Worm (Caenorhabditis elegans) whole organism, L4 larva: Measurements from ENCODE around the gene pepm-1.

Experiments used
- T20F7.1 ChIP-seq: fragments of 200-800 bp; sonication (Bioruptor generic); optimal IDR thresholded peaks from 2 replicates; lab custom pipeline; 2018; ENCODE audit warnings: mild to moderate bottlenecking, missing genetic modification characterization, missing compliant biosample characterization
- ZK546.5 ChIP-seq, 2 experiments: sonication (generic microtip); optimal IDR thresholded peaks; 2 replicates each; lab custom pipeline; 2017; ENCODE audit warnings: missing biosample characterization in 2 of 2, missing genetic modification characterization in 2 of 2
- ama-1 ChIP-seq: fragments of 150-350 bp; optimal IDR thresholded peaks from 2 replicates; lab custom pipeline; 2014; ENCODE audit warnings: inconsistent platforms, mixed read lengths
- ces-1 ChIP-seq: fragments of 150-350 bp; sonication (generic microtip); optimal IDR thresholded peaks from 4 replicates; lab custom pipeline; 2014; ENCODE audit warnings: missing biosample characterization, missing genetic modification reagents, missing genetic modification characterization
- duxl-1 ChIP-seq: sonication (generic microtip); optimal IDR thresholded peaks from 2 replicates; lab custom pipeline; 2016; ENCODE audit warnings: mild to moderate bottlenecking, missing genetic modification characterization, moderate library complexity, missing compliant biosample characterization; ENCODE audit not compliant: poor library complexity
- egl-43 ChIP-seq: fragments of 200-800 bp; sonication (Bioruptor generic); IDR thresholded peaks from 2 replicates; pipeline ENCODE4 v1.3.6; 2022; ENCODE audit warnings: missing genetic modification reagents, missing genetic modification characterization, missing compliant biosample characterization
- jun-1 ChIP-seq: fragments of 150-350 bp; optimal IDR thresholded peaks from 2 replicates; lab custom pipeline; 2014; ENCODE audit warnings: missing biosample characterization, missing genetic modification reagents, missing genetic modification characterization
- lsy-2 ChIP-seq, 2 experiments: fragments of 150-350 bp in 1 of 2; sonication (generic microtip) in 1 of 2; optimal IDR thresholded peaks; 2 replicates each; lab custom pipeline; 2014 to 2017; ENCODE audit warnings: missing biosample characterization in 2 of 2, missing genetic modification characterization in 2 of 2
- nhr-11 ChIP-seq: fragments of 150-350 bp; optimal IDR thresholded peaks from 2 replicates; lab custom pipeline; 2014; ENCODE audit warnings: missing biosample characterization, missing genetic modification characterization
- nhr-42 ChIP-seq: fragments of 200-800 bp; sonication (Bioruptor generic); IDR thresholded peaks from 2 replicates; pipeline ENCODE4 v1.3.6; 2022; ENCODE audit warnings: missing genetic modification characterization, missing compliant biosample characterization
- nhr-76 ChIP-seq: fragments of 150-350 bp; optimal IDR thresholded peaks from 2 replicates; lab custom pipeline; 2014; ENCODE audit warnings: missing biosample characterization, missing genetic modification characterization
- nhr-77 ChIP-seq: fragments of 150-350 bp; optimal IDR thresholded peaks from 2 replicates; lab custom pipeline; 2014; ENCODE audit warnings: missing biosample characterization, missing genetic modification characterization
- pha-4 ChIP-seq, 2 experiments: fragments of 150-350 bp in 1 of 2; fragments of 200-800 bp in 1 of 2; sonication (Bioruptor generic) in 1 of 2; IDR thresholded peaks in 1 of 2; optimal IDR thresholded peaks in 1 of 2; 2 replicates each; pipeline versions ENCODE4 v1.3.6 to Lab custom; 2014 to 2022; ENCODE audit warnings: missing genetic modification characterization in 2 of 2, missing genetic modification reagents in 2 of 2, missing biosample characterization in 1 of 2, missing compliant biosample characterization in 1 of 2
- pqm-1 ChIP-seq: sonication (generic microtip); optimal IDR thresholded peaks from 2 replicates; lab custom pipeline; 2017; ENCODE audit warnings: missing biosample characterization, missing genetic modification characterization

ce11 chrV:14331477-14331876 is 2.6 kb downstream of the pepm-1 start, which contains the start of gene F47B8.8:
- TF ChIP-seq ZK546.5 (tag; optimal IDR thresholded peaks at IDR 0.05; lab: Kevin White, UChicago) (no peak), duxl-1 (no peak), T20F7.1 (GFP tag; lab: Kevin White, UChicago) (no peak), ama-1 (lab: Kevin White, UChicago) (no peak), egl-43 (GFP tag; lab: Robert Waterston, UW) (no peak), nhr-77 (tag; lab: Kevin White, UChicago) (no peak), pqm-1 (no peak), jun-1 (no peak), nhr-76 (tag; lab: Kevin White, UChicago) (no peak), pha-4 (GFP tag; IDR thresholded peaks at IDR 0.05; lab: Robert Waterston, UW) (no peak), pha-4 (tag; optimal IDR thresholded peaks at IDR 0.05; lab: Kevin White, UChicago) (no peak), ces-1 (GFP tag; lab: Kevin White, UChicago) (no peak), nhr-11 (tag; lab: Kevin White, UChicago) (no peak), nhr-42 (GFP tag; lab: Robert Waterston, UW) (no peak), lsy-2 (tag; optimal IDR thresholded peaks at IDR 0.05; lab: Kevin White, UChicago) (no peak)
